Fruit fly (Drosophila melanogaster) whole organism: ENCODE measurements around the gene GckIII.

Source experiments
- CG8478 ChIP-seq: fragments of >200 bp; optimal IDR thresholded peaks from 2 replicates; lab custom pipeline; 2018; ENCODE audit warnings: inconsistent platforms
- Dll ChIP-seq: fragments of >200 bp; optimal IDR thresholded peaks from 2 replicates; lab custom pipeline; 2017
- EcR ChIP-seq, 2 experiments: fragments of >200 bp; optimal IDR thresholded peaks; 2 replicates each; lab custom pipeline; 2017; ENCODE audit warnings: missing biosample characterization in 2 of 2, missing genetic modification characterization in 2 of 2, missing genetic modification reagents in 2 of 2
- pan ChIP-seq: fragments of >200 bp; optimal IDR thresholded peaks from 2 replicates; lab custom pipeline; 2017
- psq ChIP-seq: fragments of >200 bp; optimal IDR thresholded peaks from 2 replicates; lab custom pipeline; 2017
- usp ChIP-seq: fragments of >200 bp; optimal IDR thresholded peaks from 2 replicates; lab custom pipeline; 2017; ENCODE audit warnings: missing biosample characterization, missing genetic modification characterization, mixed read lengths

dm6 chr3R:17117607-17118327 lies 32.5 kb downstream of the GckIII start:
- TF ChIP-seq psq: no peak
- no peak for TF ChIP-seq usp (GFP tag; lab: Kevin White, UChicago)
- TF ChIP-seq CG8478 (lab: Kevin White, UChicago): no peak
- no peak for TF ChIP-seq pan (lab: Kevin White, UChicago)
- no peak for TF ChIP-seq EcR (GFP tag; optimal IDR thresholded peaks at IDR 0.05; lab: Kevin White, UChicago)
- TF ChIP-seq Dll (lab: Kevin White, UChicago): no peak
